Worm (Caenorhabditis elegans) whole organism, L4 larva: ENCODE results near the gene srw-118.
"Not testable (repeated sequence)": the region's sequence is repeated elsewhere in the genome, so short reads cannot be mapped to it uniquely, and the experiment has no call there.

Source experiments
- D1046.2 ChIP-seq: fragments of 200-800 bp; sonication (Bioruptor generic); IDR thresholded peaks from 2 replicates; pipeline ENCODE4 v1.3.6; 2022; ENCODE audit warnings: missing genetic modification characterization, missing compliant biosample characterization
- F26F4.8 ChIP-seq: fragments of 200-800 bp; sonication (Bioruptor generic); conservative IDR thresholded peaks from 2 replicates; pipeline ENCODE4 v1.3.6; 2022; ENCODE audit warnings: missing genetic modification characterization, missing compliant biosample characterization
- F37D6.2 ChIP-seq: sonication (generic microtip); optimal IDR thresholded peaks from 2 replicates; lab custom pipeline; 2016; ENCODE audit warnings: mild to moderate bottlenecking, missing genetic modification characterization, missing compliant biosample characterization
- F49E8.2 ChIP-seq: sonication (generic microtip); optimal IDR thresholded peaks from 2 replicates; lab custom pipeline; 2016; ENCODE audit warnings: missing compliant biosample characterization, mild to moderate bottlenecking, missing genetic modification characterization, borderline replicate concordance
- R02D3.7 ChIP-seq: fragments of 150-350 bp; sonication (generic microtip); optimal IDR thresholded peaks from 3 replicates; lab custom pipeline; 2014; ENCODE audit warnings: missing biosample characterization, missing genetic modification characterization
- Y75B8A.6 ChIP-seq: fragments of 200-800 bp; sonication (Bioruptor generic); IDR thresholded peaks from 2 replicates; pipeline ENCODE4 v1.3.6; 2022; ENCODE audit warnings: missing genetic modification reagents, missing genetic modification characterization, missing compliant biosample characterization
- aha-1 ChIP-seq: fragments of 150-350 bp; peaks from one replicate; lab custom pipeline; 2014; ENCODE audit warnings: missing biosample characterization, missing genetic modification characterization
- attf-4 ChIP-seq: sonication (generic microtip); optimal IDR thresholded peaks from 3 replicates; lab custom pipeline; 2017; ENCODE audit warnings: missing biosample characterization, missing genetic modification characterization
- ctbp-1 ChIP-seq: fragments of 200-800 bp; sonication (Bioruptor generic); IDR thresholded peaks from 2 replicates; pipeline ENCODE4 v1.3.6; 2022; ENCODE audit warnings: missing genetic modification reagents, missing genetic modification characterization, missing compliant biosample characterization
- daf-16 ChIP-seq, 3 experiments: sonication (generic microtip); optimal IDR thresholded peaks; 2 replicates each; lab custom pipeline; 2016 to 2017; ENCODE audit warnings: missing genetic modification characterization in 3 of 3, missing genetic modification reagents in 3 of 3, mild to moderate bottlenecking in 2 of 3, missing compliant biosample characterization in 2 of 3, missing biosample characterization in 1 of 3, moderate library complexity in 1 of 3
- dmd-6 ChIP-seq: fragments of 200-800 bp; sonication (Bioruptor generic); IDR thresholded peaks from 2 replicates; pipeline ENCODE4 v1.3.6; 2022; ENCODE audit warnings: missing genetic modification reagents, missing genetic modification characterization, missing compliant biosample characterization
- dpl-1 ChIP-seq: fragments of 150-350 bp; optimal IDR thresholded peaks from 2 replicates; lab custom pipeline; 2014; ENCODE audit warnings: missing biosample characterization, missing genetic modification reagents, missing genetic modification characterization
- egl-27 ChIP-seq: sonication (generic microtip); optimal IDR thresholded peaks from 3 replicates; lab custom pipeline; 2017; ENCODE audit warnings: missing biosample characterization, missing genetic modification reagents, missing genetic modification characterization
- fos-1 ChIP-seq: fragments of 150-350 bp; optimal IDR thresholded peaks from 2 replicates; lab custom pipeline; 2014; ENCODE audit warnings: missing biosample characterization, missing genetic modification characterization
- lin-15B ChIP-seq: fragments of 150-350 bp; sonication (generic microtip); optimal IDR thresholded peaks from 3 replicates; lab custom pipeline; 2014; ENCODE audit warnings: missing biosample characterization, missing genetic modification characterization
- mdl-1 ChIP-seq, 2 experiments: fragments of 150-350 bp in 1 of 2; sonication (generic microtip) in 1 of 2; optimal IDR thresholded peaks; 2 replicates each; lab custom pipeline; 2014 to 2017; ENCODE audit warnings: missing biosample characterization in 2 of 2, missing genetic modification characterization in 2 of 2
- mdt-29 ChIP-seq: fragments of 200-800 bp; sonication (Bioruptor generic); IDR thresholded peaks from 2 replicates; pipeline ENCODE4 v1.3.6; 2022; ENCODE audit warnings: missing genetic modification reagents, missing genetic modification characterization, missing compliant biosample characterization
- mep-1 ChIP-seq: fragments of 150-350 bp; sonication (generic microtip); optimal IDR thresholded peaks from 3 replicates; lab custom pipeline; 2014; ENCODE audit warnings: missing biosample characterization, missing genetic modification characterization
- mes-2 ChIP-seq: sonication (generic microtip); optimal IDR thresholded peaks from 2 replicates; lab custom pipeline; 2016; ENCODE audit warnings: missing genotype, mild to moderate bottlenecking, missing genetic modification characterization, missing compliant biosample characterization; ENCODE audit not compliant: poor library complexity, severe bottlenecking
- mxl-3 ChIP-seq: fragments of 200-800 bp; sonication (Bioruptor generic); optimal IDR thresholded peaks from 2 replicates; lab custom pipeline; 2018; ENCODE audit warnings: mild to moderate bottlenecking, missing genetic modification characterization, missing compliant biosample characterization
- nhr-237 ChIP-seq: sonication (generic microtip); optimal IDR thresholded peaks from 2 replicates; lab custom pipeline; 2017; ENCODE audit warnings: missing biosample characterization, missing genetic modification characterization
- nhr-25 ChIP-seq: sonication (generic microtip); optimal IDR thresholded peaks from 2 replicates; lab custom pipeline; 2017; ENCODE audit warnings: missing genetic modification characterization, mild to moderate bottlenecking, missing compliant biosample characterization, antibody characterized with exemption, moderate library complexity, borderline replicate concordance; ENCODE audit not compliant: insufficient read depth
- nhr-28 ChIP-seq: fragments of 150-350 bp; optimal IDR thresholded peaks from 2 replicates; lab custom pipeline; 2014; ENCODE audit warnings: missing biosample characterization, missing genetic modification characterization
- nhr-41 ChIP-seq: fragments of 200-800 bp; sonication (Bioruptor generic); IDR thresholded peaks from 2 replicates; pipeline ENCODE4 v1.3.6; 2022; ENCODE audit warnings: missing genetic modification reagents, missing genetic modification characterization, missing compliant biosample characterization
- nhr-42 ChIP-seq: fragments of 200-800 bp; sonication (Bioruptor generic); IDR thresholded peaks from 2 replicates; pipeline ENCODE4 v1.3.6; 2022; ENCODE audit warnings: missing genetic modification characterization, missing compliant biosample characterization
- nhr-48 ChIP-seq: sonication (generic microtip); optimal IDR thresholded peaks from 2 replicates; lab custom pipeline; 2016; ENCODE audit warnings: mild to moderate bottlenecking, missing genetic modification characterization, missing compliant biosample characterization
- nhr-6 ChIP-seq: fragments of 150-350 bp; optimal IDR thresholded peaks from 2 replicates; lab custom pipeline; 2014; ENCODE audit warnings: missing biosample characterization, missing genetic modification characterization
- spr-1 ChIP-seq: sonication (generic microtip); optimal IDR thresholded peaks from 2 replicates; lab custom pipeline; 2016; ENCODE audit warnings: mild to moderate bottlenecking, missing genetic modification characterization, missing compliant biosample characterization
- unc-130 ChIP-seq: sonication (generic microtip); optimal IDR thresholded peaks from 2 replicates; lab custom pipeline; 2016; ENCODE audit warnings: missing genetic modification reagents, missing genetic modification characterization, missing compliant biosample characterization
- unc-62 ChIP-seq, 3 experiments: fragments of 150-350 bp in 1 of 3; sonication (generic microtip); optimal IDR thresholded peaks in 2 of 3; peaks in 1 of 3; 1 replicate in 1 of 3; 2 replicates in 2 of 3; lab custom pipeline; 2014 to 2017; ENCODE audit warnings: missing biosample characterization in 3 of 3, missing genetic modification characterization in 3 of 3, missing genetic modification reagents in 3 of 3, missing genotype in 1 of 3
- zfp-3 ChIP-seq: fragments of 200-800 bp; sonication (Bioruptor generic); conservative IDR thresholded peaks from 2 replicates; pipeline ENCODE4 v1.3.6; 2022; ENCODE audit warnings: missing genetic modification reagents, missing genetic modification characterization, missing compliant biosample characterization
- zip-11 ChIP-seq: fragments of 200-800 bp; sonication (Bioruptor generic); IDR thresholded peaks from 2 replicates; pipeline ENCODE4 v1.3.6; 2022; ENCODE audit warnings: missing genetic modification characterization, missing compliant biosample characterization
- ztf-7 ChIP-seq: fragments of 150-350 bp; optimal IDR thresholded peaks from 2 replicates; lab custom pipeline; 2014; ENCODE audit warnings: missing biosample characterization, missing genetic modification characterization

The srw-118 gene

DNA sequence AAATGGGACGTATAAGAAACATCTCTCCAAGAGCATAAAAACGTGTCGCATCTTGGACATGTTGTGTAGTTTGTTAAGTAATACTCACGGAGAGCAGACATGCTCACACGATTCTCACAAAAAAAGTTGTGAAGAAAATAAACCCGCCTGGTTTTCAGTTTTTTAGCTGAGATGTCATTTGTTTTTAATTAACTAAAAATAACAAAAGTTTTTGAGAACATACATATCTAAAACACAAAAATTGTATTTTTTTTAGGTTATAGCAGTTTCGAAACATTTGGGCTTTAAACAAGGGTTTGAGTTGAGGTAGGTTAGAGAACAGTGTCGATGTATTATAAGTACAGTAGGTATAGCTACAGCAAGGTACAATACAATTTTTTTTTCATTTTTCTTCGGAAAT is 15.1 kb downstream of the srw-118 start, which contains the start of gene srh-88:
srh-88 (minus strand) TSS at position 101 of the 400 bp plus-strand sequence.
- TF ChIP-seq unc-62 (GFP tag; optimal IDR thresholded peaks at IDR 0.05 in 1 of 2; lab: Kevin White, UChicago) (no peak), unc-62 (tag; optimal IDR thresholded peaks at IDR 0.05; lab: Kevin White, UChicago) (no peak), F37D6.2 (tag; lab: Kevin White, UChicago) (no peak), nhr-42 (GFP tag; lab: Robert Waterston, UW) (no peak), spr-1 (no peak)

DNA sequence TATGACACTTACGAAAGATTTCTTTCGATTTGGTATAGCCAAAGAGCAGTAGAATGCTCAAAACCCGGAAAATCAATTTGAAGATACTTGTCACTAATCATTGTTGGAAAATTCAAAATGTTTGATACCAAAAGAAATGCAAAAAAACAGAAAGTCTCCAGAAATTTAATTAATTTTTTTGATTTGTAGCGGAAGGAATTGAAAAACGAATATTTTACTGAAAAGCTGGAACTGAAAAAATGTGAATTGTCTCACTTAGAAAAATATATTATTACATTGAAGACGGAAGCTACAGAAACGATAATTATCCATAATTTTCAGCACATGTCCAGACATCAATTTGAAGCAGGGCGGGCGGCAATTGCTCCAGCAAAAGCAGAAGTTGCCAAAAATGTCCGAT is 16.9 kb downstream of the srw-118 start, which contains the start of gene srw-138:
srw-138 (minus strand) TSS at position 101 of the 400 bp plus-strand sequence.
- TF ChIP-seq nhr-25 (no peak), F49E8.2 (tag; lab: Kevin White, UChicago) (no peak), aha-1 (tag; lab: Kevin White, UChicago) (peak; percentile 40), dmd-6 (GFP tag; lab: Robert Waterston, UW) (no peak), unc-62 (GFP tag; optimal IDR thresholded peaks at IDR 0.05 in 1 of 2; lab: Kevin White, UChicago) (peak in 1 of 2 experiments; percentile 60), unc-62 (tag; optimal IDR thresholded peaks at IDR 0.05; lab: Kevin White, UChicago) (no peak), ctbp-1 (GFP tag; lab: Robert Waterston, UW) (no peak), F26F4.8 (GFP tag; lab: Robert Waterston, UW) (no peak), mep-1 (tag; lab: Kevin White, UChicago) (no peak)
- TF ChIP-seq, all 104 proteins: peak for 2

DNA sequence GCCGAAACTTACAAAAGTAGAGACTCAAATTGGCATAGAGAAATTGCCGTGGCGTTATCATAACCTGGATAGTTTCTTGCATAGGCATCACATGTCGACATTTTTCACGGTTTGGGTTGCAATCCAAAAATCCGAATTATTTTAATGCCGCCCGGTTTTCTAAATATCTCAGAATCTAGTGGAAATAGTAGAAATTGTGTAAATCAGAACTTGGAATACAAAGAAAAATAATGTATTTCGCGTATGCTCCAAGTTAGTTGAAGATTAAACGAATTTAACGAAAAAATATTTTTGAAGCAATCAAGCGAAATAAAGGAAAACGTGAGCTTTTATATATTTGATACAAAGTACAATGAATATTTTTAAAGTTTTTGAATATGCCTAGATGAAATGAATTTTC is 19.0 kb downstream of the srw-118 start, which contains the start of gene srw-144:
srw-144 (minus strand) TSS at position 101 of the 400 bp plus-strand sequence.
- no peak for TF ChIP-seq D1046.2 (GFP tag; lab: Robert Waterston, UW)
- TF ChIP-seq mxl-3: no peak
- no peak for TF ChIP-seq fos-1
- no peak for TF ChIP-seq nhr-6 (tag; lab: Kevin White, UChicago)
- TF ChIP-seq mdl-1 (tag; optimal IDR thresholded peaks at IDR 0.05; lab: Kevin White, UChicago): no peak
- no peak for TF ChIP-seq zfp-3

DNA sequence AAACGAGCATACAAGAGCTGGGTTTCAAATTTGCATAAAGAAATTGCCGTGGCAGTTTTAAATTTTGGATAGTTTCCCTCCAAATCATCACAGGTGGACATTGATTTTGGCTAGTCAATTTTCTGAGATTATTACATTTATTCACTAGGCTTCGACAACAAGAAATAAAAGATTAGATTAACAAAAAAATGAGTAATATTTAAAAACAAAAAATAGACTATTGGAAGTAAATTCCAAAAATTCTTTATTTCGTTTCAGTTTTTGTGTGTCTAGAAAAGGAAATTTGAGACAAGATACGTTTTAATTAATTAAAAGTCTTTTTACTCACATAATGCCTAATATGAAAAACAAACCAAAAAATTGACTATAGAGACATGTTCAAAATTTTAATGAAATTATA is 21.7 kb downstream of the srw-118 start, which contains the start of gene srw-142:
srw-142 (minus strand) TSS at position 101 of the 400 bp plus-strand sequence.
- TF ChIP-seq mdt-29 (GFP tag; lab: Robert Waterston, UW) (no peak), unc-130 (GFP tag; lab: Kevin White, UChicago) (no peak), nhr-237 (no peak), R02D3.7 (tag; lab: Kevin White, UChicago) (no peak), mes-2 (tag; lab: Kevin White, UChicago) (no peak), nhr-48 (tag; lab: Kevin White, UChicago) (no peak), zip-11 (GFP tag; lab: Robert Waterston, UW) (no peak), nhr-41 (GFP tag; lab: Robert Waterston, UW) (no peak), dpl-1 (no peak), lin-15B (tag; lab: Kevin White, UChicago) (no peak)

DNA sequence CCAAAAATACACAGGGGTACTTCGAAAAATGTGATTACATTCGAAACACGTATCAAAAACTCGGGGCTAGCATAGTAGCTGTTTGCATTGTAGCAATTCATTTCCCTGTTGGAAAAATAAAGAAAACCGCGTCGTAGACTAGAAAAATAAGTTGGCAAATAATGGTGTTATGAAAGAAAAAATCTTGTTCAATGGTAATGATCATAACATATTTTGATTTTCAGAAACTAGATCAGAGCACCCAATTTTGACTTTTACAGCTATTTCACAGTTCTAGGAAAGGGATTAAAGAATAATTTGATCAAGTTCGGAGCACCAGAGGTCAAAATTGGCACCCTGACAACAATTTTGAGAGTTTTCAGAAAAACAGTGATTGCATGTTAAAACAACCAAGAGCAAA is 24.5 kb downstream of the srw-118 start, which contains the start of gene srh-248:
srh-248 (minus strand) TSS at position 101 of the 400 bp plus-strand sequence.
- not testable (repeated sequence) for TF ChIP-seq ztf-7 (tag; lab: Kevin White, UChicago); attf-4; Y75B8A.6 (GFP tag; lab: Robert Waterston, UW)

DNA sequence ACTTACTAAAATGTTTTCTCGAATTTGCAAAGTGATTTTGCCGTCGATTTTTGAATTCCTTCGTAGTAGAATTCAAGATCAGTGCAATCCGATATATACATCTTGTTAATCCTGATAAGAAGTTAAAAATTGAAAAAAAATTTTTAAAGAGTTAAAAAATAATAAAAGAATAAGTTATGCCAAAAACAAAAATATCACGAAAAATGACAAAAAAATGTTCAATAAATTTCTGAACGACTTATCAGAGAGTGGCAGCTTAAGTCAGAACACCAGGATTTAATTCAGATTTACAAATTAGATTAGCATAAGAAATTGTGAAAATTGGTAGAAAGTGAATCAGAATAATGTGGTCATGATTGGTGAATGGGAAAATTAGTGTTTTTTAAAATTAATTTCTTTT is 27.8 kb downstream of the srw-118 start, which contains the start of gene srw-122:
srw-122 (minus strand) TSS at position 101 of the 400 bp plus-strand sequence.
- not testable (repeated sequence) for TF ChIP-seq egl-27 (tag; lab: Kevin White, UChicago); daf-16 (GFP tag; optimal IDR thresholded peaks at IDR 0.05; lab: Kevin White, UChicago); daf-16 (tag; optimal IDR thresholded peaks at IDR 0.05; lab: Kevin White, UChicago); nhr-28 (tag; lab: Kevin White, UChicago)
